Fruit fly (Drosophila melanogaster) whole organism, pupa: ENCODE results near the gene CG17746.
A peak's percentile ranks its signal among the peaks of the same experiment; 100 is the strongest.

Experiments used
- CG13204 ChIP-seq: fragments of 200-800 bp; sonication (Bioruptor generic); optimal IDR thresholded peaks from 2 replicates; lab custom pipeline; 2018; ENCODE audit warnings: missing biosample characterization, mild to moderate bottlenecking, missing genetic modification characterization, moderate library complexity
- CG15710 ChIP-seq: fragments of 200-800 bp; sonication (Bioruptor generic); optimal IDR thresholded peaks from 2 replicates; lab custom pipeline; 2018; ENCODE audit warnings: missing biosample characterization, mild to moderate bottlenecking, missing genetic modification characterization, moderate library complexity
- CG17806 ChIP-seq: fragments of 200-800 bp; sonication (Bioruptor generic); optimal IDR thresholded peaks from 2 replicates; lab custom pipeline; 2018; ENCODE audit warnings: missing biosample characterization, mild to moderate bottlenecking, missing genetic modification characterization, moderate library complexity
- CG34367 ChIP-seq: fragments of 200-800 bp; sonication (Bioruptor generic); optimal IDR thresholded peaks from 2 replicates; lab custom pipeline; 2018; ENCODE audit warnings: missing biosample characterization, mild to moderate bottlenecking, missing genetic modification characterization
- EcR ChIP-seq: fragments of 200-800 bp; sonication (Bioruptor generic); optimal IDR thresholded peaks from 3 replicates; lab custom pipeline; 2019; ENCODE audit warnings: missing biosample characterization, missing genetic modification characterization, mild to moderate bottlenecking, moderate library complexity, missing genetic modification reagents
- Ets98B ChIP-seq: fragments of 200-800 bp; sonication (Bioruptor generic); IDR thresholded peaks from 2 replicates; pipeline ENCODE4 v1.3.6; 2022; ENCODE audit warnings: missing biosample characterization, missing genetic modification characterization

DNA sequence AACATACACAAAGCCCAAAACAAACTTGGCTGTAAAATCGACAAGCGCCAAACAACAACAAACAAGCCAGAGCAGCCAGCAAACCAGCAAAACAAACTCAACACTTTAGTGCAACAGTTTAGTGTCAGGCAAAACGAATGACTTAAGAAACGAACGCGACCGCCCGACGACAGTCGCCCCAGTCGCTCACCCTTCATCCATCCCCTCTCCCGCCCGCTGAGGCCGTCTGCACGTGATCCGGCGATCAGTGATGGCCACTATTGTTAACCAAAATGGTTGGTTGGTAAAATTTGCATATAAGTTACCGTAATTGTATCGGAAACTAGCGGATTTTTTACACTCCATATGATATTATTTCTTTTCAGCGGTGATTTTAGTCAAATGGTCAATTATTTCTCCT lies 14.3 kb upstream of the CG17746 start:
- peak; percentile 12; the same call in 1 of the 2 replicates for TF ChIP-seq Ets98B
- no peak for TF ChIP-seq CG15710 (tag; lab: Kevin White, UChicago)
- no peak for TF ChIP-seq EcR (GFP tag; lab: Kevin White, UChicago)
- TF ChIP-seq CG34367: no peak
- TF ChIP-seq CG17806 (tag; lab: Kevin White, UChicago): no peak
- peak; percentile 68 for TF ChIP-seq CG13204
